Worm (Caenorhabditis elegans) whole organism, L2 larva: ENCODE measurements around the gene gst-40.

ENCODE experiments used
- C34F6.9 ChIP-seq: fragments of 150-350 bp; optimal IDR thresholded peaks from 2 replicates; lab custom pipeline; 2014; ENCODE audit warnings: missing biosample characterization, missing genetic modification characterization
- F13H6.1 ChIP-seq: sonication (generic microtip); optimal IDR thresholded peaks from 2 replicates; lab custom pipeline; 2016; ENCODE audit warnings: missing genetic modification characterization, missing compliant biosample characterization
- R02D3.7 ChIP-seq: fragments of 150-350 bp; optimal IDR thresholded peaks from 2 replicates; lab custom pipeline; 2014; ENCODE audit warnings: missing biosample characterization, missing genetic modification characterization
- Y55F3AM.14 ChIP-seq: fragments of 200-800 bp; sonication (Bioruptor generic); optimal IDR thresholded peaks from 2 replicates; lab custom pipeline; 2018; ENCODE audit warnings: mild to moderate bottlenecking, missing genetic modification characterization, missing compliant biosample characterization
- ZK546.5 ChIP-seq: sonication (generic microtip); optimal IDR thresholded peaks from 2 replicates; lab custom pipeline; 2017; ENCODE audit warnings: missing biosample characterization, missing genetic modification characterization
- ama-1 ChIP-seq: fragments of 150-350 bp; optimal IDR thresholded peaks from 2 replicates; lab custom pipeline; 2018; ENCODE audit warnings: inconsistent platforms
- blmp-1 ChIP-seq: sonication (generic microtip); optimal IDR thresholded peaks from 2 replicates; lab custom pipeline; 2017; ENCODE audit warnings: missing genetic modification characterization, mild to moderate bottlenecking, missing compliant biosample characterization, antibody characterized with exemption, moderate library complexity; ENCODE audit not compliant: insufficient read depth
- ceh-16 ChIP-seq: fragments of 150-350 bp; optimal IDR thresholded peaks from 2 replicates; lab custom pipeline; 2014; ENCODE audit warnings: missing biosample characterization, missing genetic modification characterization
- ceh-82 ChIP-seq: fragments of 150-350 bp; optimal IDR thresholded peaks from 2 replicates; lab custom pipeline; 2014; ENCODE audit warnings: missing biosample characterization, missing genetic modification characterization
- crh-2 ChIP-seq: sonication (generic microtip); optimal IDR thresholded peaks from 2 replicates; lab custom pipeline; 2017; ENCODE audit warnings: missing biosample characterization, missing genetic modification characterization
- dmd-4 ChIP-seq: sonication (generic microtip); optimal IDR thresholded peaks from 2 replicates; lab custom pipeline; 2017; ENCODE audit warnings: missing biosample characterization, missing genetic modification characterization
- elt-1 ChIP-seq: fragments of 150-350 bp; optimal IDR thresholded peaks from 2 replicates; lab custom pipeline; 2014; ENCODE audit warnings: missing biosample characterization, missing genetic modification characterization
- elt-3 ChIP-seq: sonication (generic microtip); optimal IDR thresholded peaks from 2 replicates; lab custom pipeline; 2017; ENCODE audit warnings: missing biosample characterization, missing genetic modification characterization
- gmeb-1 ChIP-seq: fragments of 150-350 bp; optimal IDR thresholded peaks from 2 replicates; lab custom pipeline; 2014; ENCODE audit warnings: missing biosample characterization, missing genetic modification characterization
- lin-13 ChIP-seq: fragments of 150-350 bp; optimal IDR thresholded peaks from 2 replicates; lab custom pipeline; 2014; ENCODE audit warnings: missing biosample characterization, missing genetic modification reagents, missing genetic modification characterization
- lin-39 ChIP-seq: fragments of 150-350 bp; optimal IDR thresholded peaks from 2 replicates; lab custom pipeline; 2014; ENCODE audit warnings: missing biosample characterization, missing genetic modification reagents, missing genetic modification characterization
- lsy-2 ChIP-seq, 2 experiments: fragments of 150-350 bp in 1 of 2; sonication (generic microtip) in 1 of 2; optimal IDR thresholded peaks; 2 replicates each; lab custom pipeline; 2014 to 2017; ENCODE audit warnings: missing biosample characterization in 2 of 2, missing genetic modification characterization in 2 of 2
- mab-5 ChIP-seq: fragments of 150-350 bp; optimal IDR thresholded peaks from 2 replicates; lab custom pipeline; 2014; ENCODE audit warnings: missing biosample characterization, missing genetic modification characterization
- mbf-1 ChIP-seq: sonication (generic microtip); optimal IDR thresholded peaks from 2 replicates; lab custom pipeline; 2017; ENCODE audit warnings: missing biosample characterization, missing genetic modification characterization
- mdl-1 ChIP-seq, 2 experiments: fragments of 150-350 bp in 1 of 2; sonication (generic microtip) in 1 of 2; optimal IDR thresholded peaks; 2 replicates each; lab custom pipeline; 2017; ENCODE audit warnings: missing biosample characterization in 2 of 2, missing genetic modification characterization in 2 of 2
- nhr-10 ChIP-seq: sonication (generic microtip); optimal IDR thresholded peaks from 2 replicates; lab custom pipeline; 2017; ENCODE audit warnings: missing biosample characterization, missing genetic modification characterization
- nhr-12 ChIP-seq: fragments of 150-350 bp; optimal IDR thresholded peaks from 2 replicates; lab custom pipeline; 2014; ENCODE audit warnings: missing biosample characterization, missing genetic modification characterization
- nhr-129 ChIP-seq: fragments of 150-350 bp; optimal IDR thresholded peaks from 2 replicates; lab custom pipeline; 2014; ENCODE audit warnings: missing biosample characterization, missing genetic modification characterization
- nhr-23 ChIP-seq: fragments of 150-350 bp; optimal IDR thresholded peaks from 2 replicates; lab custom pipeline; 2014; ENCODE audit warnings: missing biosample characterization, missing genetic modification reagents, missing genetic modification characterization
- nhr-6 ChIP-seq: fragments of 150-350 bp; optimal IDR thresholded peaks from 2 replicates; lab custom pipeline; 2014; ENCODE audit warnings: missing biosample characterization, missing genetic modification characterization
- nhr-77 ChIP-seq: fragments of 150-350 bp; optimal IDR thresholded peaks from 2 replicates; lab custom pipeline; 2014; ENCODE audit warnings: missing biosample characterization, missing genetic modification characterization
- peb-1 ChIP-seq: fragments of 150-350 bp; optimal IDR thresholded peaks from 2 replicates; lab custom pipeline; 2014; ENCODE audit warnings: missing biosample characterization, missing genetic modification characterization
- sem-4 ChIP-seq: fragments of 150-350 bp; optimal IDR thresholded peaks from 2 replicates; lab custom pipeline; 2014; ENCODE audit warnings: missing biosample characterization, missing genetic modification reagents, missing genetic modification characterization
- sma-3 ChIP-seq: sonication (generic microtip); optimal IDR thresholded peaks from 2 replicates; lab custom pipeline; 2016; ENCODE audit warnings: missing genetic modification reagents, missing genetic modification characterization, missing compliant biosample characterization
- sma-9 ChIP-seq, 2 experiments: fragments of 150-350 bp in 1 of 2; sonication (generic microtip) in 1 of 2; optimal IDR thresholded peaks; 2 replicates each; lab custom pipeline; 2014 to 2016; ENCODE audit warnings: missing genetic modification characterization in 2 of 2, mild to moderate bottlenecking in 1 of 2, missing biosample characterization in 1 of 2, missing compliant biosample characterization in 1 of 2, missing genetic modification reagents in 1 of 2, moderate library complexity in 1 of 2
- snpc-4 ChIP-seq: fragments of 150-350 bp; optimal IDR thresholded peaks from 2 replicates; lab custom pipeline; 2014; ENCODE audit warnings: missing biosample characterization, missing genetic modification characterization
- unc-39 ChIP-seq: fragments of 150-350 bp; optimal IDR thresholded peaks from 2 replicates; lab custom pipeline; 2014; ENCODE audit warnings: missing biosample characterization, missing genetic modification characterization
- unc-55 ChIP-seq: fragments of 150-350 bp; sonication (generic microtip); optimal IDR thresholded peaks from 3 replicates; lab custom pipeline; 2014; ENCODE audit warnings: missing biosample characterization, missing genetic modification reagents, missing genetic modification characterization
- unc-62 ChIP-seq: fragments of 150-350 bp; optimal IDR thresholded peaks from 2 replicates; lab custom pipeline; 2014; ENCODE audit warnings: missing biosample characterization, missing genetic modification reagents, missing genetic modification characterization
- zag-1 ChIP-seq: fragments of 150-350 bp; optimal IDR thresholded peaks from 2 replicates; lab custom pipeline; 2014; ENCODE audit warnings: missing biosample characterization, missing genetic modification characterization
- ztf-1 ChIP-seq: fragments of 200-800 bp; sonication (Bioruptor generic); conservative IDR thresholded peaks from 2 replicates; pipeline ENCODE4 v1.3.6; 2022; ENCODE audit warnings: missing genetic modification characterization, missing compliant biosample characterization
- ztf-11 ChIP-seq: sonication (generic microtip); optimal IDR thresholded peaks from 2 replicates; lab custom pipeline; 2017; ENCODE audit warnings: missing biosample characterization, missing genetic modification characterization

Gene gst-40

DNA sequence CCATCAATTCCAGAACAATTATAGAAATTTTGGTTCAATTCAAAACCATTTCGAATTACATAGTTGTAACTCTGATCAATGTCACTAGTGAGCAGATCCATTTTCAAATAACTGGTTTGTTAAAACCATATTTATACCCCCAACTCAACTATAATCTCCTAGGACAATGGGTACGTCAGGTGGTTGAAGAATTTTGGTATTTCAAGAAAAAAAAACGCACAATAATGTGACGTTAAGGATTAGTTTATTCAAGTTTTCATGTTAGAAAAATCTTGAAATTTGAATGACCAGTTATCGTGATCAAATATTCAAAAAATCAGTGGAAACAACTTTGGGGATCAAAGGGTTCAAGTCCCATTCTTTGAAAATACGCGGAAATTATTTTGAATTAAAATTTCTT lies 29.4 kb upstream of the gst-40 start, which contains the start of gene srt-24:
Gene srt-24 (minus strand): TSS at position 101 of the 400 bp plus-strand sequence.
- TF ChIP-seq nhr-10 (tag; lab: Kevin White, UChicago), result no peak
- no peak for TF ChIP-seq ZK546.5 (tag; lab: Kevin White, UChicago)
- TF ChIP-seq nhr-6 (tag; lab: Kevin White, UChicago), result no peak
- TF ChIP-seq crh-2 (tag; lab: Kevin White, UChicago), result no peak
- no peak for TF ChIP-seq sma-3 (GFP tag; lab: Kevin White, UChicago)
- no peak for TF ChIP-seq elt-1 (tag; lab: Kevin White, UChicago)
- no peak for TF ChIP-seq zag-1
- TF ChIP-seq R02D3.7 (tag; lab: Kevin White, UChicago), result no peak
- TF ChIP-seq blmp-1 (tag; lab: Kevin White, UChicago), result no peak
- TF ChIP-seq ceh-16 (tag; lab: Kevin White, UChicago), result no peak
- TF ChIP-seq lin-13 (GFP tag; lab: Kevin White, UChicago), result no peak
- no peak for TF ChIP-seq ztf-11 (tag; lab: Kevin White, UChicago)

- TF ChIP-seq ZK546.5 (tag; lab: Kevin White, UChicago) (no peak), ztf-1 (GFP tag; lab: Robert Waterston, UW) (no peak), ama-1 (lab: Kevin White, UChicago) (no peak), snpc-4 (tag; lab: Kevin White, UChicago) (no peak), crh-2 (tag; lab: Kevin White, UChicago) (no peak), C34F6.9 (no peak), Y55F3AM.14 (GFP tag; lab: Kevin White, UChicago) (no peak), lin-13 (GFP tag; lab: Kevin White, UChicago) (no peak), unc-55 (GFP tag; lab: Kevin White, UChicago) (no peak), nhr-129 (tag; lab: Kevin White, UChicago) (no peak), unc-39 (tag; lab: Kevin White, UChicago) (no peak), nhr-10 (tag; lab: Kevin White, UChicago) (no peak)
These were observed 23.9 kb upstream of the gst-40 start, which contains the start of gene kvs-5 for ce11 chrIV:736447-736846. TSS of gene kvs-5 (plus strand) at chrIV:736747.

- peak; percentile 93 for TF ChIP-seq mab-5 (tag; lab: Kevin White, UChicago)
- no peak for TF ChIP-seq lin-39 (tag; lab: Kevin White, UChicago)
- TF ChIP-seq F13H6.1, result peak; percentile 56
- TF ChIP-seq sma-9 (GFP tag; optimal IDR thresholded peaks at IDR 0.05; lab: Kevin White, UChicago), result peak; percentile 13
- TF ChIP-seq sma-9 (tag; optimal IDR thresholded peaks at IDR 0.05; lab: Kevin White, UChicago), result no peak
These were observed 19.6 kb upstream of the gst-40 start for ce11 chrIV:740674-741073.

DNA sequence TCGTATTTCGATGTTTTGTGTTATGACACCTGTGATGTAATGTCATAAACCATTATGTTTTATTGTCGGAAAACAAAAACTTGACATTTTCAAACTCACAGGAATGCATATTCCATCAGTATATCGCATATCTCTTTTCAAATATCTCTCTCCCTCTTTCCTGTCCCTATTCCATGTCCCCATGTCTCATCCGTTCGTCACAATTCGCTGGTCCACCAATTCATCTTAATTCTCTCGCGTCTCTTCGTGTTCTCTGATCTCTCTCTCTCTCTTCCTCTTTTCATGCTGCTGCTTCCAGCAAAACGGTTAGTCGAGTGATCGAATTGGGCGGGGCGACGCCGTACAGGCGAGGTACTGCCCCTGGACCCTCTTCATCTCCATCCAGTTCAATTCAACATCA lies 18.5 kb upstream of the gst-40 start:
- TF ChIP-seq elt-3 (tag; lab: Kevin White, UChicago) (no peak), blmp-1 (tag; lab: Kevin White, UChicago) (no peak), lin-13 (GFP tag; lab: Kevin White, UChicago) (no peak), sma-9 (GFP tag; optimal IDR thresholded peaks at IDR 0.05; lab: Kevin White, UChicago) (no peak), sma-9 (tag; optimal IDR thresholded peaks at IDR 0.05; lab: Kevin White, UChicago) (no peak), C34F6.9 (no peak), dmd-4 (tag; lab: Kevin White, UChicago) (no peak)

DNA sequence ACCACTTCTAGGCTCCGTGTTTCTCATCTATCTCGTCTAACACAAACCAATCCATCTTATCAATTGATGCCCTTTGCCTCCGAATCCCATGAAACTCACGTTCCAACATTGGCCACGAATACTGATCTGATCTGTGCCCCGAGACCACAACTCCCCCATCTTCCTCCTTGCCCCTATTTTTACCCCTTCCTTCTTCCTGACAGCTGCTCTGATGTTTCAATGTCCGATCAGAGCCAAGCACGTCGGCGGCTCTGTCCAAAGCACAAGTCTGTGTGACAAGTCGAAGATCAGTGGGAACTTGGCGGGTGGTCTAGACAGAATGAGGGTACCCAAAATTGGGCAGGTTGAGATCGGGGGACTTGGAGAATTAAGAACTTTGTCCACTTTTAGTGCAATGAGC lies 14.0 kb upstream of the gst-40 start:
- TF ChIP-seq crh-2 (tag; lab: Kevin White, UChicago), result no peak
- no peak for TF ChIP-seq nhr-77 (tag; lab: Kevin White, UChicago)
- no peak for TF ChIP-seq unc-55 (GFP tag; lab: Kevin White, UChicago)
- TF ChIP-seq blmp-1 (tag; lab: Kevin White, UChicago), result no peak
- TF ChIP-seq lin-39 (tag; lab: Kevin White, UChicago), result no peak
- TF ChIP-seq sma-9 (GFP tag; optimal IDR thresholded peaks at IDR 0.05; lab: Kevin White, UChicago), result peak; percentile 34
- no peak for TF ChIP-seq sma-9 (tag; optimal IDR thresholded peaks at IDR 0.05; lab: Kevin White, UChicago)

DNA sequence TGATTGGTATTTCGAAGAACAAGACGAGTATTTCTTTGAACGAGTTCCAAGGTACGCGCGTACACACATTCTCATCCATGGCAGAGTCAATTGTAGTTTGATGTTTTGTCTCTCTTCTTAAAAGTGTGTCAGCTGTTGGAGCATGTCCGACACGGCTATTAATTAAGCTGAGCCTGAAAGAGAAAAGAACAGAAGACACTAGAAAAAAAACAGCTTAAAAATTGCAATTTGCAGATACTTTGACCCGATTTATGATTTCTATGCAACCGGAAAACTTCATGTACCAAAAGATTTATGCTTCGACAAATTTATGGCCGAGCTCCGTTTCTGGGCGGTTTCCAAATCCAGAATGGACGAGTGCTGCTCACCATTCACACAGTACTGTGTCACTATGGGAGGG lies 10.7 kb upstream of the gst-40 start:
- TF ChIP-seq sem-4 (no peak), peb-1 (tag; lab: Kevin White, UChicago) (no peak), nhr-6 (tag; lab: Kevin White, UChicago) (no peak), unc-62 (GFP tag; lab: Kevin White, UChicago) (no peak), mdl-1 (tag; optimal IDR thresholded peaks at IDR 0.05; lab: Kevin White, UChicago) (no peak), nhr-23 (no peak), gmeb-1 (tag; lab: Kevin White, UChicago) (no peak), ceh-82 (tag; lab: Kevin White, UChicago) (no peak), ztf-1 (GFP tag; lab: Robert Waterston, UW) (no peak), nhr-12 (tag; lab: Kevin White, UChicago) (no peak), sma-3 (GFP tag; lab: Kevin White, UChicago) (no peak), mab-5 (tag; lab: Kevin White, UChicago) (no peak), dmd-4 (tag; lab: Kevin White, UChicago) (no peak), lsy-2 (tag; optimal IDR thresholded peaks at IDR 0.05; lab: Kevin White, UChicago) (no peak), mbf-1 (no peak), lin-39 (tag; lab: Kevin White, UChicago) (no peak), snpc-4 (tag; lab: Kevin White, UChicago) (no peak), F13H6.1 (no peak)
